Fruit fly (Drosophila melanogaster) S2 (cell line): ENCODE results near the gene CG3655.

Experiments used
- CG8478 ChIP-seq: fragments of >200 bp; optimal IDR thresholded peaks from 2 replicates; lab custom pipeline; 2018
- CTCF ChIP-seq, 2 experiments: fragments of >200 bp; optimal IDR thresholded peaks; 2 replicates each; lab custom pipeline; 2018

DNA sequence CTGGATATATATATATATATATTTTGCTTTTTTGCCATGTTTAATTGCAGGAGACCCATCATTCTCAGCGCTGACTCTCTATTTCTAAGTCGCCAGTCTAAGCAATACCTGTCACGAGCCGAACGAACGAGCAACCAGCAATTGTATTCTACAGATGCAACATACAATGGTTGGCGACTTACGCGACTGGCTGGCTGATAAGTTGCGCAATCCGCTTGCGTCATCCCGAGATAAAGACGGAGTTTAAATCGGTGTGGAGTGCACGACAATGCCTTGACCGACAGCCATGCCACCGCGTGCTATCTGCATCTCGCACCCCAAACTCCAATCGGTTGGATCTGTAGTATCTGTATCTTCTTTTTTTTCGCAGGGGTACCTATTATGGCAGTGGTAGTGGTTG, 52.3 kb downstream of the CG3655 start:
- TF ChIP-seq CTCF (optimal IDR thresholded peaks at IDR 0.05; lab: Kevin White, UChicago) (no peak), CG8478 (lab: Kevin White, UChicago) (no peak)
